Worm (Caenorhabditis elegans) whole organism, young adult: ENCODE results near the gene ZC239.4.

Source experiments
- ama-1 ChIP-seq, 3 experiments: fragments of 150-350 bp in 1 of 3; sonication (generic microtip) in 2 of 3; optimal IDR thresholded peaks; 2 replicates each; lab custom pipeline; 2014 to 2018; ENCODE audit warnings: missing biosample characterization in 2 of 3, missing genetic modification characterization in 2 of 3, missing genetic modification reagents in 2 of 3
- dpl-1 ChIP-seq: fragments of 150-350 bp; optimal IDR thresholded peaks from 2 replicates; lab custom pipeline; 2014; ENCODE audit warnings: missing biosample characterization, missing genetic modification reagents, missing genetic modification characterization
- hmg-1.2 ChIP-seq: fragments of 200-800 bp; sonication (Bioruptor generic); IDR thresholded peaks from 2 replicates; pipeline ENCODE4 v1.3.6; 2022; ENCODE audit warnings: missing genetic modification reagents, missing genetic modification characterization, missing compliant biosample characterization
- lin-26 ChIP-seq: fragments of 200-800 bp; sonication (Bioruptor generic); IDR thresholded peaks from 2 replicates; pipeline ENCODE4 v1.3.6; 2022; ENCODE audit warnings: missing genetic modification reagents, missing genetic modification characterization, missing compliant biosample characterization
- lin-35 ChIP-seq, 3 experiments: fragments of 150-350 bp in 2 of 3; sonication (generic microtip) in 1 of 3; optimal IDR thresholded peaks; 2 replicates each; lab custom pipeline; 2014 to 2018; ENCODE audit warnings: missing biosample characterization in 3 of 3, missing genetic modification characterization in 3 of 3, missing genetic modification reagents in 3 of 3
- lin-40 ChIP-seq: sonication (generic microtip); optimal IDR thresholded peaks from 2 replicates; lab custom pipeline; 2016; ENCODE audit warnings: missing genetic modification characterization, mild to moderate bottlenecking, missing compliant biosample characterization, missing genotype, missing genetic modification reagents
- mel-28 ChIP-seq: sonication (generic microtip); optimal IDR thresholded peaks from 2 replicates; lab custom pipeline; 2016; ENCODE audit warnings: borderline replicate concordance, mild to moderate bottlenecking, missing genetic modification characterization, missing compliant biosample characterization
- mxl-1 ChIP-seq: sonication (generic microtip); optimal IDR thresholded peaks from 2 replicates; lab custom pipeline; 2016; ENCODE audit warnings: missing genetic modification characterization, missing compliant biosample characterization
- nfya-1 ChIP-seq: sonication (generic microtip); optimal IDR thresholded peaks from 2 replicates; lab custom pipeline; 2017; ENCODE audit warnings: antibody characterized with exemption, missing compliant biosample characterization, missing genetic modification characterization, borderline replicate concordance; ENCODE audit not compliant: insufficient read depth
- nhr-90 ChIP-seq: sonication (generic microtip); optimal IDR thresholded peaks from 2 replicates; lab custom pipeline; 2016; ENCODE audit warnings: missing genotype, mild to moderate bottlenecking, missing genetic modification characterization, missing compliant biosample characterization
- rec-8 ChIP-seq, 2 experiments: sonication (generic microtip); optimal IDR thresholded peaks; 2 replicates each; lab custom pipeline; 2016; ENCODE audit warnings: mild to moderate bottlenecking in 2 of 2, missing genetic modification characterization in 2 of 2, missing genetic modification reagents in 2 of 2, missing genotype in 2 of 2, missing biosample characterization in 1 of 2, missing compliant biosample characterization in 1 of 2, moderate library complexity in 1 of 2
- snpc-4 ChIP-seq, 5 experiments: fragments of 150-350 bp in 1 of 5; sonication (generic microtip) in 4 of 5; optimal IDR thresholded peaks; 2 replicates each; lab custom pipeline; 2014 to 2018; ENCODE audit warnings: missing genetic modification characterization in 5 of 5, missing biosample characterization in 3 of 5, antibody characterized with exemption in 2 of 5, mild to moderate bottlenecking in 2 of 5, missing compliant biosample characterization in 2 of 5, missing genotype in 2 of 5, moderate library complexity in 2 of 5, missing genetic modification reagents in 1 of 5
- unc-62 ChIP-seq: fragments of 150-350 bp; optimal IDR thresholded peaks from 2 replicates; lab custom pipeline; 2014; ENCODE audit warnings: missing biosample characterization, missing genetic modification reagents, missing genetic modification characterization
- ztf-26 ChIP-seq: sonication (generic microtip); optimal IDR thresholded peaks from 2 replicates; lab custom pipeline; 2017; ENCODE audit warnings: missing genetic modification characterization, missing compliant biosample characterization

DNA sequence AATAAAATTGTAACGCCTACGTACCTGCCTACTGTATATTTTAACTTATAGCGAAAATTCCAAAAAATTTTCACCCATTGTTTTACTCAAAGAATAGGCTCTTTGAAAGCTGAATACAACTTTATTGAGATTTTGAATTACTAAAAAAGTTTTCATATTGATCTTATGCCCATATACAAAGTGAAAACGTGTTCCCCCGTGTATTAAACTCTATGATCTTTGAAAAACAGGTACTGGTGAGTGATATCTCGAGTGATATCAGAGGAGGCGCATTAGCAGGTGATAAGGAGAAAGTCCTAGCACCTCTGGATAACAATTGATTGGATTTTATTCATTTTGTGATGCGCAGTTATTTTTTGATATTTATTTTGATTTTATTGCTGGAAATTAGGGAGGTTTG, 26.2 kb downstream of the ZC239.4 start, which contains the start of gene C17F4.3:
- TF ChIP-seq lin-26 (GFP tag; lab: Robert Waterston, UW) (no peak), dpl-1 (GFP tag; lab: Kevin White, UChicago) (no peak), mxl-1 (tag; lab: Kevin White, UChicago) (no peak), snpc-4 (GFP tag; optimal IDR thresholded peaks at IDR 0.05; lab: Kevin White, UChicago) (no peak), snpc-4 (tag; optimal IDR thresholded peaks at IDR 0.05; lab: Kevin White, UChicago) (no peak), nhr-90 (tag; lab: Kevin White, UChicago) (no peak), nfya-1 (tag; lab: Kevin White, UChicago) (no peak), ztf-26 (tag; lab: Kevin White, UChicago) (no peak), hmg-1.2 (GFP tag; lab: Robert Waterston, UW) (no peak), unc-62 (GFP tag; lab: Kevin White, UChicago) (no peak), lin-35 (GFP tag; optimal IDR thresholded peaks at IDR 0.05; lab: Kevin White, UChicago) (no peak), ama-1 (optimal IDR thresholded peaks at IDR 0.05; lab: Kevin White, UChicago) (no peak), ama-1 (GFP tag; optimal IDR thresholded peaks at IDR 0.05; lab: Kevin White, UChicago) (no peak), lin-40 (tag; lab: Kevin White, UChicago) (no peak), mel-28 (tag; lab: Kevin White, UChicago) (no peak), rec-8 (tag; optimal IDR thresholded peaks at IDR 0.05; lab: Kevin White, UChicago) (no peak)
